Worm (Caenorhabditis elegans) whole organism, L2 larva: ENCODE results near the gene hpx-2.

Experiments
- C34F6.9 ChIP-seq: fragments of 150-350 bp; optimal IDR thresholded peaks from 2 replicates; lab custom pipeline; 2014; ENCODE audit warnings: missing biosample characterization, missing genetic modification characterization
- F13H6.1 ChIP-seq: sonication (generic microtip); optimal IDR thresholded peaks from 2 replicates; lab custom pipeline; 2016; ENCODE audit warnings: missing genetic modification characterization, missing compliant biosample characterization
- R02D3.7 ChIP-seq: fragments of 150-350 bp; optimal IDR thresholded peaks from 2 replicates; lab custom pipeline; 2014; ENCODE audit warnings: missing biosample characterization, missing genetic modification characterization
- Y55F3AM.14 ChIP-seq: fragments of 200-800 bp; sonication (Bioruptor generic); optimal IDR thresholded peaks from 2 replicates; lab custom pipeline; 2018; ENCODE audit warnings: mild to moderate bottlenecking, missing genetic modification characterization, missing compliant biosample characterization
- ZK546.5 ChIP-seq: sonication (generic microtip); optimal IDR thresholded peaks from 2 replicates; lab custom pipeline; 2017; ENCODE audit warnings: missing biosample characterization, missing genetic modification characterization
- alr-1 ChIP-seq: fragments of 150-350 bp; optimal IDR thresholded peaks from 2 replicates; lab custom pipeline; 2014; ENCODE audit warnings: missing biosample characterization, missing genetic modification characterization
- aly-2 ChIP-seq: fragments of 150-350 bp; optimal IDR thresholded peaks from 2 replicates; lab custom pipeline; 2014; ENCODE audit warnings: missing biosample characterization, missing genetic modification characterization
- ama-1 ChIP-seq: fragments of 150-350 bp; optimal IDR thresholded peaks from 2 replicates; lab custom pipeline; 2018; ENCODE audit warnings: inconsistent platforms
- blmp-1 ChIP-seq: sonication (generic microtip); optimal IDR thresholded peaks from 2 replicates; lab custom pipeline; 2017; ENCODE audit warnings: missing genetic modification characterization, mild to moderate bottlenecking, missing compliant biosample characterization, antibody characterized with exemption, moderate library complexity; ENCODE audit not compliant: insufficient read depth
- ceh-16 ChIP-seq: fragments of 150-350 bp; optimal IDR thresholded peaks from 2 replicates; lab custom pipeline; 2014; ENCODE audit warnings: missing biosample characterization, missing genetic modification characterization
- ceh-82 ChIP-seq: fragments of 150-350 bp; optimal IDR thresholded peaks from 2 replicates; lab custom pipeline; 2014; ENCODE audit warnings: missing biosample characterization, missing genetic modification characterization
- crh-2 ChIP-seq: sonication (generic microtip); optimal IDR thresholded peaks from 2 replicates; lab custom pipeline; 2017; ENCODE audit warnings: missing biosample characterization, missing genetic modification characterization
- dmd-4 ChIP-seq: sonication (generic microtip); optimal IDR thresholded peaks from 2 replicates; lab custom pipeline; 2017; ENCODE audit warnings: missing biosample characterization, missing genetic modification characterization
- egl-27 ChIP-seq: sonication (generic microtip); optimal IDR thresholded peaks from 3 replicates; lab custom pipeline; 2017; ENCODE audit warnings: missing biosample characterization, missing genetic modification reagents, missing genetic modification characterization
- elt-1 ChIP-seq: fragments of 150-350 bp; optimal IDR thresholded peaks from 2 replicates; lab custom pipeline; 2014; ENCODE audit warnings: missing biosample characterization, missing genetic modification characterization
- elt-3 ChIP-seq: sonication (generic microtip); optimal IDR thresholded peaks from 2 replicates; lab custom pipeline; 2017; ENCODE audit warnings: missing biosample characterization, missing genetic modification characterization
- fos-1 ChIP-seq: fragments of 150-350 bp; optimal IDR thresholded peaks from 2 replicates; lab custom pipeline; 2014; ENCODE audit warnings: missing biosample characterization, missing genetic modification characterization
- gmeb-1 ChIP-seq: fragments of 150-350 bp; optimal IDR thresholded peaks from 2 replicates; lab custom pipeline; 2014; ENCODE audit warnings: missing biosample characterization, missing genetic modification characterization
- lin-11 ChIP-seq: fragments of 150-350 bp; sonication (generic microtip); optimal IDR thresholded peaks from 2 replicates; lab custom pipeline; 2014; ENCODE audit warnings: missing biosample characterization, missing genetic modification characterization, inconsistent platforms, mixed read lengths
- lin-13 ChIP-seq: fragments of 150-350 bp; optimal IDR thresholded peaks from 2 replicates; lab custom pipeline; 2014; ENCODE audit warnings: missing biosample characterization, missing genetic modification reagents, missing genetic modification characterization
- lin-39 ChIP-seq: fragments of 150-350 bp; optimal IDR thresholded peaks from 2 replicates; lab custom pipeline; 2014; ENCODE audit warnings: missing biosample characterization, missing genetic modification reagents, missing genetic modification characterization
- lsy-2 ChIP-seq, 2 experiments: fragments of 150-350 bp in 1 of 2; sonication (generic microtip) in 1 of 2; optimal IDR thresholded peaks; 2 replicates each; lab custom pipeline; 2014 to 2017; ENCODE audit warnings: missing biosample characterization in 2 of 2, missing genetic modification characterization in 2 of 2
- mab-5 ChIP-seq: fragments of 150-350 bp; optimal IDR thresholded peaks from 2 replicates; lab custom pipeline; 2014; ENCODE audit warnings: missing biosample characterization, missing genetic modification characterization
- mbf-1 ChIP-seq: sonication (generic microtip); optimal IDR thresholded peaks from 2 replicates; lab custom pipeline; 2017; ENCODE audit warnings: missing biosample characterization, missing genetic modification characterization
- mdl-1 ChIP-seq, 2 experiments: fragments of 150-350 bp in 1 of 2; sonication (generic microtip) in 1 of 2; optimal IDR thresholded peaks; 2 replicates each; lab custom pipeline; 2017; ENCODE audit warnings: missing biosample characterization in 2 of 2, missing genetic modification characterization in 2 of 2
- nhr-10 ChIP-seq: sonication (generic microtip); optimal IDR thresholded peaks from 2 replicates; lab custom pipeline; 2017; ENCODE audit warnings: missing biosample characterization, missing genetic modification characterization
- nhr-11 ChIP-seq: fragments of 150-350 bp; optimal IDR thresholded peaks from 2 replicates; lab custom pipeline; 2014; ENCODE audit warnings: missing biosample characterization, missing genetic modification characterization
- nhr-12 ChIP-seq: fragments of 150-350 bp; optimal IDR thresholded peaks from 2 replicates; lab custom pipeline; 2014; ENCODE audit warnings: missing biosample characterization, missing genetic modification characterization
- nhr-129 ChIP-seq: fragments of 150-350 bp; optimal IDR thresholded peaks from 2 replicates; lab custom pipeline; 2014; ENCODE audit warnings: missing biosample characterization, missing genetic modification characterization
- nhr-21 ChIP-seq: fragments of 150-350 bp; optimal IDR thresholded peaks from 2 replicates; lab custom pipeline; 2014; ENCODE audit warnings: missing biosample characterization, missing genetic modification characterization
- nhr-23 ChIP-seq: fragments of 150-350 bp; optimal IDR thresholded peaks from 2 replicates; lab custom pipeline; 2014; ENCODE audit warnings: missing biosample characterization, missing genetic modification reagents, missing genetic modification characterization
- nhr-237 ChIP-seq: fragments of 150-350 bp; optimal IDR thresholded peaks from 2 replicates; lab custom pipeline; 2014; ENCODE audit warnings: missing biosample characterization, missing genetic modification characterization
- nhr-25 ChIP-seq: fragments of 150-350 bp; sonication (generic microtip); optimal IDR thresholded peaks from 3 replicates; lab custom pipeline; 2014; ENCODE audit warnings: missing biosample characterization, missing genetic modification characterization
- nhr-6 ChIP-seq: fragments of 150-350 bp; optimal IDR thresholded peaks from 2 replicates; lab custom pipeline; 2014; ENCODE audit warnings: missing biosample characterization, missing genetic modification characterization
- nhr-77 ChIP-seq: fragments of 150-350 bp; optimal IDR thresholded peaks from 2 replicates; lab custom pipeline; 2014; ENCODE audit warnings: missing biosample characterization, missing genetic modification characterization
- peb-1 ChIP-seq: fragments of 150-350 bp; optimal IDR thresholded peaks from 2 replicates; lab custom pipeline; 2014; ENCODE audit warnings: missing biosample characterization, missing genetic modification characterization
- sem-4 ChIP-seq: fragments of 150-350 bp; optimal IDR thresholded peaks from 2 replicates; lab custom pipeline; 2014; ENCODE audit warnings: missing biosample characterization, missing genetic modification reagents, missing genetic modification characterization
- skn-1 ChIP-seq: sonication (generic microtip); optimal IDR thresholded peaks from 2 replicates; lab custom pipeline; 2017; ENCODE audit warnings: missing biosample characterization, missing genetic modification characterization
- sma-3 ChIP-seq: sonication (generic microtip); optimal IDR thresholded peaks from 2 replicates; lab custom pipeline; 2016; ENCODE audit warnings: missing genetic modification reagents, missing genetic modification characterization, missing compliant biosample characterization
- sma-9 ChIP-seq, 2 experiments: fragments of 150-350 bp in 1 of 2; sonication (generic microtip) in 1 of 2; optimal IDR thresholded peaks; 2 replicates each; lab custom pipeline; 2014 to 2016; ENCODE audit warnings: missing genetic modification characterization in 2 of 2, mild to moderate bottlenecking in 1 of 2, missing biosample characterization in 1 of 2, missing compliant biosample characterization in 1 of 2, missing genetic modification reagents in 1 of 2, moderate library complexity in 1 of 2
- snpc-4 ChIP-seq: fragments of 150-350 bp; optimal IDR thresholded peaks from 2 replicates; lab custom pipeline; 2014; ENCODE audit warnings: missing biosample characterization, missing genetic modification characterization
- unc-39 ChIP-seq: fragments of 150-350 bp; optimal IDR thresholded peaks from 2 replicates; lab custom pipeline; 2014; ENCODE audit warnings: missing biosample characterization, missing genetic modification characterization
- unc-55 ChIP-seq: fragments of 150-350 bp; sonication (generic microtip); optimal IDR thresholded peaks from 3 replicates; lab custom pipeline; 2014; ENCODE audit warnings: missing biosample characterization, missing genetic modification reagents, missing genetic modification characterization
- unc-62 ChIP-seq: fragments of 150-350 bp; optimal IDR thresholded peaks from 2 replicates; lab custom pipeline; 2014; ENCODE audit warnings: missing biosample characterization, missing genetic modification reagents, missing genetic modification characterization
- zag-1 ChIP-seq: fragments of 150-350 bp; optimal IDR thresholded peaks from 2 replicates; lab custom pipeline; 2014; ENCODE audit warnings: missing biosample characterization, missing genetic modification characterization
- ztf-1 ChIP-seq: fragments of 200-800 bp; sonication (Bioruptor generic); conservative IDR thresholded peaks from 2 replicates; pipeline ENCODE4 v1.3.6; 2022; ENCODE audit warnings: missing genetic modification characterization, missing compliant biosample characterization
- ztf-11 ChIP-seq: sonication (generic microtip); optimal IDR thresholded peaks from 2 replicates; lab custom pipeline; 2017; ENCODE audit warnings: missing biosample characterization, missing genetic modification characterization
- ztf-4 ChIP-seq: fragments of 150-350 bp; optimal IDR thresholded peaks from 2 replicates; lab custom pipeline; 2014; ENCODE audit warnings: missing biosample characterization, missing genetic modification characterization

The hpx-2 gene

DNA sequence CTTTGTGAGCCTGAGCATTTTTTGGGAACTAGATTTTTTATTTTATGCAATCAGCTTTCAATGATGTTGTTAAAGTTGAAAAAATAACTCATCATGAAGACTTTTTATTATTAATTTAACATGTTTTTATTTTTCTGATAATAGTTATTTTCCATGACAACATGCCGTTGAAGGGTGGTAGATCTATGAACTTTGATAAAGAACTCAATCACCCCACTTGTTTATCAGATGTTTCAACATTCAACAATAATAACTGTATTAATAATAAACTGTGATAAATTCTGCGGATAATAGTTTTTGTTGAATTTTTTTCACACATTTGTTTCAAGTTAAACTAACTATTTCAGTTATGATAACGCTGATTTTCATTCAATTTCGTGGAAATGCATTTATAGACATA is 41.2 kb downstream of the hpx-2 start:
- TF ChIP-seq ztf-11 (tag; lab: Kevin White, UChicago), result no peak
- peak; percentile 1 for TF ChIP-seq sma-9 (GFP tag; optimal IDR thresholded peaks at IDR 0.05; lab: Kevin White, UChicago)
- TF ChIP-seq sma-9 (tag; optimal IDR thresholded peaks at IDR 0.05; lab: Kevin White, UChicago), result no peak
- TF ChIP-seq nhr-21 (tag; lab: Kevin White, UChicago), result peak; percentile 12
- TF ChIP-seq, all 48 proteins: peak for 2

DNA sequence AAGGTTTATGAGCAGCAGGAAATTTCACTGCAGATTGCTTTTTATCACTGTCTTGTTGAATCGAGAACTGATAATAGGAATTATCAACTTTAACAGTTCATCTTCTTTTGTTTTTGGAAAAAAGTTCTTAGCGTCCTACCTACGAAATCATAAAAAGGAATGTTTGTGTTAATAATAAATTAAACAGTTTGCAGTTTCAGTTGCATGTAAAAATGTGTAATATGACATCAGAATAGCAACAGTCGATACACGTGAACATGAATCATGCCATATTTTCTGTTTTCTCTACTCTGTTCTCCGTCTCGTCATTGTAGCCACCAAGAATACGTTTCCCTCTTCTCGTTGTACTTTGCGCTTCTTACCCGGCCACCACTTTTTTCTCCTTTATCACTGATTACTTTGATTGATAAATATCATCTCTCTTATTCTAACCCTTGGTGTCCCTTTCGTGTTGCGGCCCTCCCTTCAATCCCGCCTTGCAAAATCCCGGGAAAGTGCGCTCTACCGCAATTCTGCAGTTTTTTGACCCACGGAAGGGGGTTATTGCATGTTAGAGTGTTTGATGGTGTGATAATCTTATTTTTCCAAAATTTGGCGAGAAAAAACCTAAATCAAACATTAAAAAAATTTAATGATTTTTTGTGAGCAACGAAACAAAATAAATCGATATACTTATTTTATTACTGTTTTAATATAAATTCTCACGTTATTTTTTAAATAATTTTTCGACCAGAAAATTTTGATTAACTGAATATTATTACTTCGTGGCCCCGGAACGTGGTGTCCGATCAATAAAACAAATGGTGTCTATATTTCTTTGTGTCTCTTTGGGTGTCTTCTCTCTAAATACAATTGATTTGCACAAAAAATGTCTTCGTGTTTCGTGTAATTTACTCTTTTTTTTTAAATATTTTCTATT is 42.4 kb downstream of the hpx-2 start, which contains the start of gene sptl-3:
sptl-3 (plus strand) TSS at position 869 of the 919 bp plus-strand sequence.
- TF ChIP-seq ceh-82 (tag; lab: Kevin White, UChicago), result no peak
- TF ChIP-seq nhr-11, result no peak
- TF ChIP-seq elt-1, result no peak
- TF ChIP-seq skn-1 (tag; lab: Kevin White, UChicago), result no peak
- TF ChIP-seq blmp-1 (tag; lab: Kevin White, UChicago), result peak; percentile 58
- TF ChIP-seq gmeb-1, result no peak
- peak; percentile 58 for TF ChIP-seq sma-3 (GFP tag; lab: Kevin White, UChicago)
- TF ChIP-seq C34F6.9 (tag; lab: Kevin White, UChicago), result peak; percentile 21
- no peak for TF ChIP-seq alr-1 (tag; lab: Kevin White, UChicago)
- no peak for TF ChIP-seq lin-39 (tag; lab: Kevin White, UChicago)
- no peak for TF ChIP-seq lin-13 (GFP tag; lab: Kevin White, UChicago)
- peak; percentile 13 for TF ChIP-seq ztf-4
- TF ChIP-seq ama-1, result no peak
- TF ChIP-seq fos-1 (tag; lab: Kevin White, UChicago), result peak; percentile 60
- TF ChIP-seq crh-2 (tag; lab: Kevin White, UChicago), result peak; percentile 74
- TF ChIP-seq nhr-23 (tag; lab: Kevin White, UChicago), result no peak
- TF ChIP-seq nhr-6 (tag; lab: Kevin White, UChicago), result no peak
- peak; percentile 73 for TF ChIP-seq nhr-21 (tag; lab: Kevin White, UChicago)
- TF ChIP-seq egl-27 (tag; lab: Kevin White, UChicago), result no peak
- peak; percentile 49 for TF ChIP-seq F13H6.1 (tag; lab: Kevin White, UChicago)
- TF ChIP-seq snpc-4 (tag; lab: Kevin White, UChicago), result no peak
- no peak for TF ChIP-seq sem-4 (tag; lab: Kevin White, UChicago)
- TF ChIP-seq unc-62 (GFP tag; lab: Kevin White, UChicago), result no peak
- no peak for TF ChIP-seq R02D3.7 (tag; lab: Kevin White, UChicago)
- no peak for TF ChIP-seq peb-1 (tag; lab: Kevin White, UChicago)
- TF ChIP-seq nhr-237 (tag; lab: Kevin White, UChicago), result no peak
- TF ChIP-seq nhr-129, result peak; percentile 53
- no peak for TF ChIP-seq aly-2 (tag; lab: Kevin White, UChicago)
- no peak for TF ChIP-seq ceh-16 (tag; lab: Kevin White, UChicago)
- TF ChIP-seq Y55F3AM.14 (GFP tag; lab: Kevin White, UChicago), result no peak
- no peak for TF ChIP-seq zag-1 (tag; lab: Kevin White, UChicago)
- TF ChIP-seq ztf-1 (GFP tag; lab: Robert Waterston, UW), result no peak
- no peak for TF ChIP-seq lin-11 (tag; lab: Kevin White, UChicago)
- no peak for TF ChIP-seq unc-39 (tag; lab: Kevin White, UChicago)
- TF ChIP-seq lsy-2 (tag; optimal IDR thresholded peaks at IDR 0.05; lab: Kevin White, UChicago), result peak in 1 of 2 experiments; percentile 1
- TF ChIP-seq nhr-25 (tag; lab: Kevin White, UChicago), result peak; percentile 53
- no peak for TF ChIP-seq mab-5 (tag; lab: Kevin White, UChicago)
- no peak for TF ChIP-seq nhr-10 (tag; lab: Kevin White, UChicago)
- peak in 1 of 2 experiments; percentile 5 for TF ChIP-seq mdl-1 (tag; optimal IDR thresholded peaks at IDR 0.05; lab: Kevin White, UChicago)
- TF ChIP-seq sma-9 (GFP tag; optimal IDR thresholded peaks at IDR 0.05; lab: Kevin White, UChicago), result peak; percentile 71
- no peak for TF ChIP-seq sma-9 (tag; optimal IDR thresholded peaks at IDR 0.05; lab: Kevin White, UChicago)
- TF ChIP-seq elt-3 (tag; lab: Kevin White, UChicago), result no peak
- TF ChIP-seq nhr-12 (tag; lab: Kevin White, UChicago), result no peak
- no peak for TF ChIP-seq ZK546.5
- no peak for TF ChIP-seq mbf-1
- no peak for TF ChIP-seq ztf-11 (tag; lab: Kevin White, UChicago)
- TF ChIP-seq dmd-4, result no peak
- TF ChIP-seq nhr-77 (tag; lab: Kevin White, UChicago), result no peak
- TF ChIP-seq unc-55 (GFP tag; lab: Kevin White, UChicago), result no peak
